Fruit fly (Drosophila melanogaster): ENCODE measurements around the gene CG42268.

CG42268 gene

DNA sequence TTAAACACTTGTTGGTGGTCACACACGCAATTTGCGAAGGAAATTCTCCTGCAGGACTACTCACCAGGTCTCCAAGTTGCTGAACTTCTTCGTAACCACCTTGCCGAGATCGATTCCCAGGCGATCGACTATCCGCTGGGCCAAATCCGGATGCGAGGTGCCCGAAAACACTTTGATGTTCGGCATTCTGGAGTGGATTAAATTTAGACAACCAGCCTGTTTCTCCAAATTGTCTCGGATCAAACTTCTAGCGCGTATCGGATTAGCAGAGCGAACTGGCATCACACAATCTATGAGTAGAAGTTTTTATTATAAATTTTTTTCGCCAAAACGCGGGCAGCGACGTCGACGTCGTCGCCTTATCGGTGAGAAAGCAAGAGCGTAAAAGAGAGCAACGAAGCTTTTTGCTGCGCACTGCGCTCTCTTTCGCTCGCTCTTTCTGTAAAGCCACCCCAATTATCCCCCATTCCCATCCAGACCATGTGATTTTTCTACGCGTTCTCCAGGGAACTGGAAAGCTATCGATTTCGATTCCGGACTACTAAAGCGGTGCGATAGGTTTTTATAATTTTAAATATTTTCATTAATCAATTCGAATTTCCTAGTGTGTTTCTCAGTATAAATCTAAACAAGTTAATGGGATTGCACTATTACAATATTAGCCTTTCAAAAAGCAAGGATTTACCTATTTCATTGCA is 65.9 kb downstream of the CG42268 start:
- no peak for TF ChIP-seq OdsH (GFP tag; optimal IDR thresholded peaks at IDR 0.05)
- no peak for TF ChIP-seq Lpt (GFP tag; optimal IDR thresholded peaks at IDR 0.05)
- peak; percentile 0 for TF ChIP-seq Eip78C (GFP tag)
- TF ChIP-seq CG10669 (GFP tag; optimal IDR thresholded peaks at IDR 0.05), result no peak
- no peak for TF ChIP-seq CG6276 (GFP tag; optimal IDR thresholded peaks at IDR 0.05)
- TF ChIP-seq CG6163 (GFP tag; IDR thresholded peaks at IDR 0.05), result 0 out of 3 replicates have a peak, but pooled peaks have one; percentile 45
- TF ChIP-seq CG6854 (GFP tag; optimal IDR thresholded peaks at IDR 0.05), result peak; percentile 32
- TF ChIP-seq svp (GFP tag), result peak; percentile 65
- TF ChIP-seq CG15336 (GFP tag; IDR thresholded peaks at IDR 0.05), result peak; percentile 42; the same call in 1 of the 2 replicates
- no peak for TF ChIP-seq cyc (GFP tag; optimal IDR thresholded peaks at IDR 0.05)

DNA sequence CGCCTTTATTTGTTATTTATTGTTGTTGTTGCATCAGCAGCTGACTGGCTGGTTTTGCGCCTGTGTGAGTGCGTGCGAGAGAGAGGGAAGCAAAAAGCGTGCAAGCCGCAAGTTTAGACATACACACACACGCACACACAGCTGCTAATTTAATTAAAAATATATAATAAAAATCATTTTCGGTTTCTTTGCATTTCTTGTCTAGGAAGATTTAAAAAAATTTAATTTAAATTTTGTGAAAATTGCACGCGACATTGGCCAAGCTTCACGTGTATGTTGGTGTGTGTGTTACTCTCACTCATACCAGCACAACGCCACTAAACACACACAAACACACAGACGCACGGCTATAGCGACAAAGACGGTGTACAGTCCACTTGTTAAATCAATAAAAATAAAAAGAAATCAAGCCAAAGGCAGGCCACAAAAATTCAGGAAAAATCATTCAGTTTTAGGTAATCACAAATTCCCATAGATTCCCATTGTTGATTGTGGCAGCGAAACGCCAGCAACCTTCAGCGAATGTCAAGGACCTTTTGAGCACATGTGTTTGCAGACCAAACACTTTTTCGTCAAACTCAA is 66.6 kb downstream of the CG42268 start:
- peak; percentile 41; the same call in 1 of the 3 replicates for TF ChIP-seq eg (GFP tag; IDR thresholded peaks at IDR 0.05)
- peak; percentile 24 for TF ChIP-seq fkh (GFP tag; optimal IDR thresholded peaks at IDR 0.05)
- no peak for TF ChIP-seq esn (GFP tag; optimal IDR thresholded peaks at IDR 0.05)
- no peak for TF ChIP-seq cyc (GFP tag; optimal IDR thresholded peaks at IDR 0.05)
- TF ChIP-seq CG11294 (GFP tag; IDR thresholded peaks at IDR 0.05), result no peak
- no peak for TF ChIP-seq Hr39 (GFP tag; optimal IDR thresholded peaks at IDR 0.05)
- peak; percentile 43; the same call in 2 of the 3 replicates for TF ChIP-seq CG8119 (GFP tag; IDR thresholded peaks at IDR 0.05)
- TF ChIP-seq CG6808 (GFP tag; optimal IDR thresholded peaks at IDR 0.05), result no peak
- no peak for TF ChIP-seq Sox102F (GFP tag; optimal IDR thresholded peaks at IDR 0.05)
- peak; percentile 27; the same call in 1 of the 2 replicates for TF ChIP-seq CG15336 (GFP tag; IDR thresholded peaks at IDR 0.05)
- no peak for TF ChIP-seq CG7368 (GFP tag; optimal IDR thresholded peaks at IDR 0.05)
- TF ChIP-seq CG34406 (GFP tag; optimal IDR thresholded peaks at IDR 0.05), result no peak
- TF ChIP-seq Gug (GFP tag; IDR thresholded peaks at IDR 0.05), result no peak
- no peak for TF ChIP-seq CG8319 (GFP tag; optimal IDR thresholded peaks at IDR 0.05)
- no peak for TF ChIP-seq salr (GFP tag; optimal IDR thresholded peaks at IDR 0.05)
- TF ChIP-seq net (GFP tag; optimal IDR thresholded peaks at IDR 0.05), result no peak
- TF ChIP-seq vri (GFP tag; optimal IDR thresholded peaks at IDR 0.05), result no peak
- TF ChIP-seq Met (GFP tag; optimal IDR thresholded peaks at IDR 0.05), result no peak
- no peak for TF ChIP-seq CG9139 (GFP tag; optimal IDR thresholded peaks at IDR 0.05)
- TF ChIP-seq svp (GFP tag), result no peak
- TF ChIP-seq dac (GFP tag; optimal IDR thresholded peaks at IDR 0.05), result no peak
- no peak for TF ChIP-seq CG32006 (GFP tag; optimal IDR thresholded peaks at IDR 0.05)
- TF ChIP-seq OdsH (GFP tag; optimal IDR thresholded peaks at IDR 0.05), result no peak
- peak; percentile 24; the same call in 1 of the 3 replicates for TF ChIP-seq CG6163 (GFP tag; IDR thresholded peaks at IDR 0.05)
- TF ChIP-seq CG3032 (tag; optimal IDR thresholded peaks at IDR 0.05), result no peak
- TF ChIP-seq lz (GFP tag; optimal IDR thresholded peaks at IDR 0.05), result no peak
- TF ChIP-seq CG16779 (tag; optimal IDR thresholded peaks at IDR 0.05), result no peak
- TF ChIP-seq Ets96B (tag; optimal IDR thresholded peaks at IDR 0.05), result no peak
- TF ChIP-seq CG6276 (GFP tag; optimal IDR thresholded peaks at IDR 0.05), result peak; percentile 2
- no peak for TF ChIP-seq CG31627 (GFP tag; optimal IDR thresholded peaks at IDR 0.05)
- no peak for TF ChIP-seq CG11762 (GFP tag; optimal IDR thresholded peaks at IDR 0.05; ENCODE audit: insufficient read depth)
- peak; percentile 18 for TF ChIP-seq achi (GFP tag; optimal IDR thresholded peaks at IDR 0.05)

DNA sequence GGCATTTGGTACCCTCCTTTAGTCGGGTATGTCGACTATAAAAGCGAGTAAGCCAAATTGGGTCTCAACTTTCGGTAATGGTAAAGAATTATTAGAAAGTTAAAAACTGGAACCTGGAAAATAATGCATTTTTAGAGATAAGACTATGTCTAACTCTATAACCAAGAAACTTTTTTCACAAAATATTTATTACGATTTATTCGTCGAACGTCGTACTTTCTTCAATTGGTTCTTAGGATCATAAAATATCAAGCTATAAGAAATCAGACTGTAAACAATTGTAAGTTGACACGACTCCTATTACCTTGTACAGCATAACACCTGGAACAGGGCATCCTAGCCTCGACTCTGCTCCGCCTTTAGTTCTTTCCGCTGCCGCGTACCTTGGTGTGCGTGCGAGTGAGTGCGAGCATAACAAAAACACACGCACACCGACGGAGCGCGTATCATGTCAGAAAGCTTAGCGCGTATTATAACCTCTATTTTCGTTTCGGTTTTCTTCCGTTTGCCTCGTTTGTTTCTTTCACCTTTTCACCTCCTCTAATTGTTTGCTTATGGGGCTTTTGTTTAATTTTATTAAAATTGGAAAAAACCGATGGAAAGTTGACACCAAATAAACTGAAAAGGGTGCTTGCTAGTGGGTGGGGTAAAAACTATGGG is 67.2 kb downstream of the CG42268 start:
- TF ChIP-seq CG8319 (GFP tag; optimal IDR thresholded peaks at IDR 0.05), result peak; percentile 90
- peak; percentile 95 for TF ChIP-seq CG6808 (GFP tag; optimal IDR thresholded peaks at IDR 0.05)
- TF ChIP-seq Gug (GFP tag; IDR thresholded peaks at IDR 0.05), result peak; percentile 80; the same call in 1 of the 2 replicates
- TF ChIP-seq cyc (GFP tag; optimal IDR thresholded peaks at IDR 0.05), result peak; percentile 96
- peak; percentile 96 for TF ChIP-seq net (GFP tag; optimal IDR thresholded peaks at IDR 0.05)
- TF ChIP-seq achi (GFP tag; optimal IDR thresholded peaks at IDR 0.05), result peak; percentile 94
- peak; percentile 95 for TF ChIP-seq Smox (GFP tag; optimal IDR thresholded peaks at IDR 0.05)
- TF ChIP-seq pdm3 (GFP tag; optimal IDR thresholded peaks at IDR 0.05), result peak; percentile 96
- TF ChIP-seq Blimp-1 (GFP tag; optimal IDR thresholded peaks at IDR 0.05), result peak; percentile 86
- peak; percentile 94 for TF ChIP-seq CG8632 (GFP tag; optimal IDR thresholded peaks at IDR 0.05)
- peak; percentile 76 to 97 for TF ChIP-seq salr (GFP tag; optimal IDR thresholded peaks at IDR 0.05)
- peak; percentile 33 for TF ChIP-seq Hr38 (GFP tag; optimal IDR thresholded peaks at IDR 0.05)
- peak; percentile 98 for TF ChIP-seq CG32006 (GFP tag; optimal IDR thresholded peaks at IDR 0.05)
- peak; percentile 95 for TF ChIP-seq acj6 (GFP tag; optimal IDR thresholded peaks at IDR 0.05)
- TF ChIP-seq CG1621 (tag; optimal IDR thresholded peaks at IDR 0.05), result peak; percentile 78
- TF ChIP-seq Eip75B (GFP tag; optimal IDR thresholded peaks at IDR 0.05), result peak; percentile 97
- peak; percentile 95 for TF ChIP-seq Sox15 (GFP tag; optimal IDR thresholded peaks at IDR 0.05)
